Fruit fly (Drosophila melanogaster) whole organism, prepupa: ENCODE data around the gene Dph1.

Source experiments
- Blimp-1 ChIP-seq: fragments of 200-800 bp; sonication (Bioruptor generic); optimal IDR thresholded peaks from 3 replicates; lab custom pipeline; 2017; ENCODE audit warnings: missing biosample characterization, missing genetic modification characterization, mild to moderate bottlenecking, moderate library complexity, missing genetic modification reagents
- CG10631 ChIP-seq: fragments of 200-800 bp; sonication (Bioruptor generic); optimal IDR thresholded peaks from 2 replicates; lab custom pipeline; 2016; ENCODE audit warnings: missing biosample characterization, missing genetic modification characterization
- CG10669 ChIP-seq: fragments of 200-800 bp; sonication (Bioruptor generic); optimal IDR thresholded peaks from 3 replicates; lab custom pipeline; 2018; ENCODE audit warnings: missing biosample characterization, mild to moderate bottlenecking, missing genetic modification characterization, moderate library complexity
- CG11294 ChIP-seq: fragments of 200-800 bp; sonication (Bioruptor generic); IDR thresholded peaks from 2 replicates; pipeline ENCODE4 v1.3.6; 2022; ENCODE audit warnings: missing biosample characterization, missing genetic modification characterization
- CG11762 ChIP-seq: fragments of 200-800 bp; sonication (Bioruptor generic); optimal IDR thresholded peaks from 3 replicates; lab custom pipeline; 2016; ENCODE audit warnings: missing biosample characterization, missing genetic modification characterization; ENCODE audit not compliant: insufficient read depth
- CG11902 ChIP-seq: fragments of 200-800 bp; sonication (Bioruptor generic); optimal IDR thresholded peaks from 3 replicates; lab custom pipeline; 2016; ENCODE audit warnings: missing biosample characterization, missing genetic modification characterization
- CG15336 ChIP-seq: fragments of 200-800 bp; sonication (Bioruptor generic); IDR thresholded peaks from 2 replicates; pipeline ENCODE4 v1.3.6; 2022; ENCODE audit warnings: missing biosample characterization, missing genetic modification characterization
- CG1621 ChIP-seq: fragments of 200-800 bp; sonication (Bioruptor generic); optimal IDR thresholded peaks from 3 replicates; lab custom pipeline; 2018; ENCODE audit warnings: missing biosample characterization, mild to moderate bottlenecking, missing genetic modification characterization
- CG16779 ChIP-seq: fragments of 200-800 bp; sonication (Bioruptor generic); optimal IDR thresholded peaks from 3 replicates; lab custom pipeline; 2017; ENCODE audit warnings: missing biosample characterization, mild to moderate bottlenecking, missing genetic modification characterization
- CG3032 ChIP-seq: fragments of 200-800 bp; optimal IDR thresholded peaks from 2 replicates; lab custom pipeline; 2019; ENCODE audit warnings: missing biosample characterization, mild to moderate bottlenecking, missing genetic modification characterization, moderate library complexity
- CG31627 ChIP-seq: fragments of 200-800 bp; sonication (Bioruptor generic); optimal IDR thresholded peaks from 3 replicates; lab custom pipeline; 2016; ENCODE audit warnings: missing biosample characterization, missing genetic modification characterization
- CG32006 ChIP-seq: fragments of 200-800 bp; sonication (Bioruptor generic); optimal IDR thresholded peaks from 3 replicates; lab custom pipeline; 2017; ENCODE audit warnings: missing biosample characterization, mild to moderate bottlenecking, missing genetic modification characterization
- CG3919 ChIP-seq: fragments of 200-800 bp; sonication (Bioruptor generic); optimal IDR thresholded peaks from 3 replicates; lab custom pipeline; 2016; ENCODE audit warnings: missing biosample characterization, missing genetic modification characterization
- CG4318 ChIP-seq: fragments of 200-800 bp; sonication (Bioruptor generic); optimal IDR thresholded peaks from 3 replicates; lab custom pipeline; 2017; ENCODE audit warnings: missing biosample characterization, mild to moderate bottlenecking, missing genetic modification characterization
- CG6163 ChIP-seq: fragments of 200-800 bp; sonication (Bioruptor generic); IDR thresholded peaks from 3 replicates; pipeline ENCODE4 v1.3.6; 2022; ENCODE audit warnings: missing biosample characterization, missing genetic modification characterization
- CG6808 ChIP-seq: fragments of 200-800 bp; sonication (Bioruptor generic); optimal IDR thresholded peaks from 3 replicates; lab custom pipeline; 2017; ENCODE audit warnings: missing biosample characterization, missing genetic modification characterization, mild to moderate bottlenecking, moderate library complexity, missing genetic modification reagents
- CG6854 ChIP-seq: fragments of 200-800 bp; sonication (Bioruptor generic); optimal IDR thresholded peaks from 2 replicates; lab custom pipeline; 2017; ENCODE audit warnings: missing biosample characterization, mild to moderate bottlenecking, missing genetic modification characterization
- CG7368 ChIP-seq: fragments of 200-800 bp; sonication (Bioruptor generic); optimal IDR thresholded peaks from 3 replicates; lab custom pipeline; 2016; ENCODE audit warnings: missing biosample characterization, missing genetic modification characterization
- CG8319 ChIP-seq: fragments of 200-800 bp; sonication (Bioruptor generic); optimal IDR thresholded peaks from 3 replicates; lab custom pipeline; 2016; ENCODE audit warnings: missing biosample characterization, missing genetic modification characterization
- CG8632 ChIP-seq: fragments of 200-800 bp; sonication (Bioruptor generic); optimal IDR thresholded peaks from 3 replicates; lab custom pipeline; 2016; ENCODE audit warnings: missing biosample characterization, missing genetic modification characterization
- CG9139 ChIP-seq: fragments of 200-800 bp; sonication (Bioruptor generic); optimal IDR thresholded peaks from 3 replicates; lab custom pipeline; 2017; ENCODE audit warnings: missing biosample characterization, mild to moderate bottlenecking, missing genetic modification characterization
- Eip75B ChIP-seq: fragments of 200-800 bp; sonication (Bioruptor generic); optimal IDR thresholded peaks from 3 replicates; lab custom pipeline; 2016; ENCODE audit warnings: missing biosample characterization, missing genetic modification characterization
- Eip78C ChIP-seq: fragments of 200-800 bp; sonication (Bioruptor generic); peaks from one replicate; lab custom pipeline; 2016; ENCODE audit warnings: missing biosample characterization, missing genetic modification characterization
- Eip93F ChIP-seq: fragments of 200-800 bp; sonication (Bioruptor generic); optimal IDR thresholded peaks from 2 replicates; lab custom pipeline; 2016; ENCODE audit warnings: missing biosample characterization, mild to moderate bottlenecking, missing genetic modification characterization
- Ets21C ChIP-seq: fragments of 200-800 bp; sonication (Bioruptor generic); optimal IDR thresholded peaks from 3 replicates; lab custom pipeline; 2016; ENCODE audit warnings: missing biosample characterization, missing genetic modification characterization
- Gug ChIP-seq: fragments of 200-800 bp; sonication (Bioruptor generic); IDR thresholded peaks from 2 replicates; pipeline ENCODE4 v1.3.6; 2022; ENCODE audit warnings: missing biosample characterization, missing genetic modification characterization
- Hr39 ChIP-seq: fragments of 200-800 bp; sonication (Bioruptor generic); optimal IDR thresholded peaks from 2 replicates; lab custom pipeline; 2016; ENCODE audit warnings: missing biosample characterization, missing genetic modification characterization
- Hr4 ChIP-seq: fragments of 200-800 bp; sonication (Bioruptor generic); optimal IDR thresholded peaks from 3 replicates; lab custom pipeline; 2016; ENCODE audit warnings: missing biosample characterization, missing genetic modification characterization
- Met ChIP-seq: fragments of 200-800 bp; sonication (Bioruptor generic); optimal IDR thresholded peaks from 3 replicates; lab custom pipeline; 2016; ENCODE audit warnings: missing biosample characterization, missing genetic modification characterization
- OdsH ChIP-seq: fragments of 200-800 bp; sonication (Bioruptor generic); optimal IDR thresholded peaks from 3 replicates; lab custom pipeline; 2016; ENCODE audit warnings: missing biosample characterization, missing genetic modification characterization
- Smox ChIP-seq: fragments of 200-800 bp; sonication (Bioruptor generic); optimal IDR thresholded peaks from 3 replicates; lab custom pipeline; 2016; ENCODE audit warnings: missing biosample characterization, missing genetic modification characterization
- Sox102F ChIP-seq: fragments of 200-800 bp; sonication (Bioruptor generic); optimal IDR thresholded peaks from 2 replicates; lab custom pipeline; 2016; ENCODE audit warnings: missing biosample characterization, mild to moderate bottlenecking, missing genetic modification characterization
- Sox14 ChIP-seq: fragments of 200-800 bp; sonication (Bioruptor generic); optimal IDR thresholded peaks from 3 replicates; lab custom pipeline; 2016; ENCODE audit warnings: missing biosample characterization, missing genetic modification characterization
- Sox15 ChIP-seq: fragments of 200-800 bp; sonication (Bioruptor generic); optimal IDR thresholded peaks from 3 replicates; lab custom pipeline; 2016; ENCODE audit warnings: missing biosample characterization, missing genetic modification characterization
- acj6 ChIP-seq: fragments of 200-800 bp; sonication (Bioruptor generic); optimal IDR thresholded peaks from 3 replicates; lab custom pipeline; 2016; ENCODE audit warnings: missing biosample characterization, missing genetic modification characterization
- cyc ChIP-seq: fragments of 200-800 bp; sonication (Bioruptor generic); optimal IDR thresholded peaks from 3 replicates; lab custom pipeline; 2016; ENCODE audit warnings: missing biosample characterization, missing genetic modification characterization
- dac ChIP-seq: fragments of 200-800 bp; sonication (Bioruptor generic); optimal IDR thresholded peaks from 2 replicates; lab custom pipeline; 2017; ENCODE audit warnings: missing biosample characterization, mild to moderate bottlenecking, missing genetic modification characterization
- dsx ChIP-seq: fragments of 200-800 bp; optimal IDR thresholded peaks from 3 replicates; lab custom pipeline; 2019; ENCODE audit warnings: missing biosample characterization, mild to moderate bottlenecking, missing genetic modification characterization, moderate library complexity; ENCODE audit not compliant: poor library complexity, severe bottlenecking
- eg ChIP-seq: fragments of 200-800 bp; sonication (Bioruptor generic); IDR thresholded peaks from 3 replicates; pipeline ENCODE4 v1.3.6; 2022; ENCODE audit warnings: missing biosample characterization, missing genetic modification characterization
- esn ChIP-seq: fragments of 200-800 bp; sonication (Bioruptor generic); optimal IDR thresholded peaks from 2 replicates; lab custom pipeline; 2016; ENCODE audit warnings: missing biosample characterization, mild to moderate bottlenecking, missing genetic modification characterization, moderate library complexity
- fd59A ChIP-seq: fragments of 200-800 bp; sonication (Bioruptor generic); optimal IDR thresholded peaks from 2 replicates; lab custom pipeline; 2017; ENCODE audit warnings: missing biosample characterization, mild to moderate bottlenecking, missing genetic modification characterization, missing genetic modification reagents
- fkh ChIP-seq: fragments of 200-800 bp; sonication (Bioruptor generic); optimal IDR thresholded peaks from 3 replicates; lab custom pipeline; 2017; ENCODE audit warnings: missing biosample characterization, mild to moderate bottlenecking, missing genetic modification characterization, moderate library complexity
- lz ChIP-seq: fragments of 200-800 bp; sonication (Bioruptor generic); optimal IDR thresholded peaks from 3 replicates; lab custom pipeline; 2016; ENCODE audit warnings: missing biosample characterization, missing genetic modification characterization
- net ChIP-seq: fragments of 200-800 bp; sonication (Bioruptor generic); optimal IDR thresholded peaks from 3 replicates; lab custom pipeline; 2016; ENCODE audit warnings: missing biosample characterization, missing genetic modification characterization
- pdm3 ChIP-seq: fragments of 200-800 bp; sonication (Bioruptor generic); optimal IDR thresholded peaks from 3 replicates; lab custom pipeline; 2016; ENCODE audit warnings: missing biosample characterization, missing genetic modification characterization
- salr ChIP-seq, 2 experiments: fragments of 200-800 bp; sonication (Bioruptor generic); optimal IDR thresholded peaks; 3 replicates each; lab custom pipeline; 2016 to 2018; ENCODE audit warnings: missing biosample characterization in 2 of 2, missing genetic modification characterization in 2 of 2, mild to moderate bottlenecking in 1 of 2
- spab ChIP-seq: fragments of 200-800 bp; sonication (Bioruptor generic); optimal IDR thresholded peaks from 2 replicates; lab custom pipeline; 2017; ENCODE audit warnings: missing biosample characterization, mild to moderate bottlenecking, missing genetic modification characterization, missing genetic modification reagents
- ss ChIP-seq, 2 experiments: fragments of 200-800 bp; sonication (Bioruptor generic); optimal IDR thresholded peaks; 2 replicates in 1 of 2; 3 replicates in 1 of 2; lab custom pipeline; 2017 to 2018; ENCODE audit warnings: mild to moderate bottlenecking in 2 of 2, missing biosample characterization in 2 of 2, missing genetic modification characterization in 2 of 2, moderate library complexity in 1 of 2
- svp ChIP-seq: fragments of 200-800 bp; sonication (Bioruptor generic); peaks from one replicate; lab custom pipeline; 2016; ENCODE audit warnings: missing biosample characterization, missing genetic modification characterization
- topi ChIP-seq: fragments of 200-800 bp; sonication (Bioruptor generic); optimal IDR thresholded peaks from 3 replicates; lab custom pipeline; 2016; ENCODE audit warnings: missing biosample characterization, missing genetic modification characterization

The Dph1 gene

dm6 chr3L:11696294-11697116 is at the start of gene Dph1:
Dph1 (minus strand) TSS chr3L:11696963.
- TF ChIP-seq net (GFP tag; lab: Kevin White, UChicago) (peak; percentile 94), Hr39 (GFP tag; lab: Kevin White, UChicago) (peak; percentile 89), CG4318 (GFP tag; lab: Kevin White, UChicago) (peak; percentile 89), CG3919 (GFP tag; lab: Kevin White, UChicago) (peak; percentile 93), CG6163 (GFP tag; lab: Robert Waterston, UW) (peak; percentile 96), Sox15 (GFP tag; lab: Kevin White, UChicago) (peak; percentile 85), Ets21C (GFP tag; lab: Kevin White, UChicago) (peak; percentile 83), CG3032 (tag; lab: Kevin White, UChicago) (peak; percentile 87), topi (GFP tag; lab: Kevin White, UChicago) (peak; percentile 93), Smox (peak; percentile 90), CG10631 (peak; percentile 85), lz (GFP tag; lab: Kevin White, UChicago) (peak; percentile 92), Eip78C (peak; percentile 100), CG11294 (GFP tag; lab: Robert Waterston, UW) (peak; percentile 79; the same call in 1 of the 2 replicates), Sox102F (GFP tag; lab: Kevin White, UChicago) (peak; percentile 92), Gug (GFP tag; lab: Robert Waterston, UW) (peak; percentile 90), fd59A (GFP tag; lab: Kevin White, UChicago) (peak; percentile 81), cyc (GFP tag; lab: Kevin White, UChicago) (peak; percentile 86), CG6808 (GFP tag; lab: Kevin White, UChicago) (peak; percentile 88), Met (GFP tag; lab: Kevin White, UChicago) (peak; percentile 94), CG10669 (GFP tag; lab: Kevin White, UChicago) (peak; percentile 92), spab (GFP tag; lab: Kevin White, UChicago) (peak; percentile 83), eg (GFP tag; lab: Robert Waterston, UW) (peak; percentile 97), CG11902 (peak; percentile 86), Eip75B (peak; percentile 91), svp (GFP tag; lab: Kevin White, UChicago) (peak; percentile 97), Sox14 (GFP tag; lab: Kevin White, UChicago) (peak; percentile 93), CG16779 (peak; percentile 90), dac (GFP tag; lab: Kevin White, UChicago) (peak; percentile 90), fkh (peak; percentile 90), CG1621 (peak; percentile 93), acj6 (GFP tag; lab: Kevin White, UChicago) (peak; percentile 90), esn (GFP tag; lab: Kevin White, UChicago) (peak; percentile 94), ss (GFP tag; optimal IDR thresholded peaks at IDR 0.05; lab: Kevin White, UChicago) (peak; percentile 94 to 96), CG6854 (GFP tag; lab: Kevin White, UChicago) (peak; percentile 87), Blimp-1 (peak; percentile 65), CG31627 (GFP tag; lab: Kevin White, UChicago) (peak; percentile 90), CG8319 (peak; percentile 65), CG8632 (GFP tag; lab: Kevin White, UChicago) (peak; percentile 88), dsx (peak; percentile 96), CG15336 (GFP tag; lab: Robert Waterston, UW) (peak; percentile 95), CG9139 (GFP tag; lab: Kevin White, UChicago) (peak; percentile 92), pdm3 (GFP tag; lab: Kevin White, UChicago) (peak; percentile 91), Eip93F (peak; percentile 19), CG7368 (GFP tag; lab: Kevin White, UChicago) (peak; percentile 95), salr (GFP tag; optimal IDR thresholded peaks at IDR 0.05; lab: Kevin White, UChicago) (peak; percentile 86 to 87), CG32006 (peak; percentile 94), Hr4 (GFP tag; lab: Kevin White, UChicago) (peak; percentile 92), CG11762 (peak; percentile 91), OdsH (peak; percentile 92)
